Worm (Caenorhabditis elegans) whole organism, young adult: ENCODE data around the gene evl-20.

ENCODE experiments used
- B0336.3 ChIP-seq: fragments of 200-800 bp; sonication (Bioruptor generic); IDR thresholded peaks from 2 replicates; pipeline ENCODE4 v1.3.6; 2022; ENCODE audit warnings: missing genetic modification characterization, missing compliant biosample characterization
- D2030.7 ChIP-seq: fragments of 200-800 bp; sonication (Bioruptor generic); IDR thresholded peaks from 2 replicates; pipeline ENCODE4 v1.3.6; 2022; ENCODE audit warnings: missing genetic modification reagents, missing genetic modification characterization, missing compliant biosample characterization
- F55B11.4 ChIP-seq: sonication (generic microtip); optimal IDR thresholded peaks from 2 replicates; lab custom pipeline; 2016; ENCODE audit warnings: missing compliant biosample characterization, missing genetic modification characterization, borderline replicate concordance; ENCODE audit not compliant: insufficient read depth
- F57A8.1 ChIP-seq: fragments of 200-800 bp; sonication (Bioruptor generic); optimal IDR thresholded peaks from 2 replicates; lab custom pipeline; 2018; ENCODE audit warnings: mild to moderate bottlenecking, missing genetic modification characterization, moderate library complexity, missing compliant biosample characterization
- K11D2.4 ChIP-seq: fragments of 200-800 bp; sonication (Bioruptor generic); IDR thresholded peaks from 2 replicates; pipeline ENCODE4 v1.3.6; 2022; ENCODE audit warnings: missing genetic modification reagents, missing genetic modification characterization, missing compliant biosample characterization
- T07F8.4 ChIP-seq: sonication (generic microtip); optimal IDR thresholded peaks from 2 replicates; lab custom pipeline; 2016; ENCODE audit warnings: mild to moderate bottlenecking, missing genetic modification characterization, moderate library complexity, missing compliant biosample characterization
- T26A5.8 ChIP-seq: sonication (generic microtip); optimal IDR thresholded peaks from 2 replicates; lab custom pipeline; 2016; ENCODE audit warnings: missing genetic modification characterization, missing compliant biosample characterization
- Y56A3A.18 ChIP-seq: fragments of 200-800 bp; sonication (Bioruptor generic); IDR thresholded peaks from 2 replicates; pipeline ENCODE4 v1.3.6; 2022; ENCODE audit warnings: missing genetic modification reagents, missing genetic modification characterization, missing compliant biosample characterization
- Y79H2A.3 ChIP-seq: fragments of 200-800 bp; sonication (Bioruptor generic); conservative IDR thresholded peaks from 2 replicates; pipeline ENCODE4 v1.3.6; 2022; ENCODE audit warnings: missing genetic modification reagents, missing genetic modification characterization, missing compliant biosample characterization
- ZK185.1 ChIP-seq: sonication (generic microtip); optimal IDR thresholded peaks from 2 replicates; lab custom pipeline; 2016; ENCODE audit warnings: mild to moderate bottlenecking, missing genetic modification characterization, missing compliant biosample characterization; ENCODE audit not compliant: poor library complexity, severe bottlenecking
- ama-1 ChIP-seq, 3 experiments: fragments of 150-350 bp in 1 of 3; sonication (generic microtip) in 2 of 3; optimal IDR thresholded peaks; 2 replicates each; lab custom pipeline; 2014 to 2018; ENCODE audit warnings: missing biosample characterization in 2 of 3, missing genetic modification characterization in 2 of 3, missing genetic modification reagents in 2 of 3
- aptf-3 ChIP-seq: fragments of 200-800 bp; sonication (Bioruptor generic); IDR thresholded peaks from 2 replicates; pipeline ENCODE4 v1.3.6; 2022; ENCODE audit warnings: missing genetic modification characterization, missing compliant biosample characterization
- attf-6 ChIP-seq: fragments of 200-800 bp; sonication (Bioruptor generic); IDR thresholded peaks from 2 replicates; pipeline ENCODE4 v1.3.6; 2022; ENCODE audit warnings: missing genetic modification reagents, missing genetic modification characterization, missing compliant biosample characterization
- bed-1 ChIP-seq: fragments of 200-800 bp; sonication (Bioruptor generic); IDR thresholded peaks from 2 replicates; pipeline ENCODE4 v1.3.6; 2022; ENCODE audit warnings: missing genetic modification reagents, missing genetic modification characterization, missing compliant biosample characterization
- ceh-100 ChIP-seq: fragments of 200-800 bp; sonication (Bioruptor generic); IDR thresholded peaks from 2 replicates; pipeline ENCODE4 v1.3.6; 2022; ENCODE audit warnings: missing genetic modification reagents, missing genetic modification characterization, missing compliant biosample characterization
- ceh-40 ChIP-seq: fragments of 200-800 bp; sonication (Bioruptor generic); IDR thresholded peaks from 2 replicates; pipeline ENCODE4 v1.3.6; 2022; ENCODE audit warnings: missing genetic modification characterization, missing compliant biosample characterization
- chd-7 ChIP-seq: sonication (generic microtip); optimal IDR thresholded peaks from 2 replicates; lab custom pipeline; 2016; ENCODE audit warnings: mild to moderate bottlenecking, missing genetic modification characterization, moderate library complexity, missing compliant biosample characterization
- dpl-1 ChIP-seq: fragments of 150-350 bp; optimal IDR thresholded peaks from 2 replicates; lab custom pipeline; 2014; ENCODE audit warnings: missing biosample characterization, missing genetic modification reagents, missing genetic modification characterization
- egrh-3 ChIP-seq: fragments of 200-800 bp; sonication (Bioruptor generic); IDR thresholded peaks from 2 replicates; pipeline ENCODE4 v1.3.6; 2022; ENCODE audit warnings: missing genetic modification reagents, missing genetic modification characterization, missing compliant biosample characterization
- ekl-4 ChIP-seq: fragments of 200-800 bp; sonication (Bioruptor generic); IDR thresholded peaks from 2 replicates; pipeline ENCODE4 v1.3.6; 2022; ENCODE audit warnings: missing genetic modification reagents, missing genetic modification characterization, missing compliant biosample characterization
- him-1 ChIP-seq: sonication (generic microtip); optimal IDR thresholded peaks from 2 replicates; lab custom pipeline; 2016; ENCODE audit warnings: missing genotype, missing genetic modification reagents, missing genetic modification characterization, missing compliant biosample characterization
- hsf-1 ChIP-seq: fragments of 200-800 bp; sonication (Bioruptor generic); IDR thresholded peaks from 2 replicates; pipeline ENCODE4 v1.3.6; 2022; ENCODE audit warnings: missing genetic modification reagents, missing genetic modification characterization, missing compliant biosample characterization
- let-607 ChIP-seq, 2 experiments: fragments of 200-800 bp in 1 of 2; sonication (Bioruptor generic) in 1 of 2; sonication (generic microtip) in 1 of 2; optimal IDR thresholded peaks; 2 replicates each; lab custom pipeline; 2016 to 2018; ENCODE audit warnings: mild to moderate bottlenecking in 2 of 2, missing compliant biosample characterization in 2 of 2, missing genetic modification characterization in 2 of 2, moderate library complexity in 2 of 2, missing genotype in 1 of 2
- lin-35 ChIP-seq, 3 experiments: fragments of 150-350 bp in 2 of 3; sonication (generic microtip) in 1 of 3; optimal IDR thresholded peaks; 2 replicates each; lab custom pipeline; 2014 to 2018; ENCODE audit warnings: missing biosample characterization in 3 of 3, missing genetic modification characterization in 3 of 3, missing genetic modification reagents in 3 of 3
- lin-40 ChIP-seq: sonication (generic microtip); optimal IDR thresholded peaks from 2 replicates; lab custom pipeline; 2016; ENCODE audit warnings: missing genetic modification characterization, mild to moderate bottlenecking, missing compliant biosample characterization, missing genotype, missing genetic modification reagents
- lin-54 ChIP-seq: fragments of 200-800 bp; sonication (Bioruptor generic); optimal IDR thresholded peaks from 2 replicates; lab custom pipeline; 2018; ENCODE audit warnings: mild to moderate bottlenecking, missing genetic modification characterization, missing compliant biosample characterization
- nhr-80 ChIP-seq: sonication (generic microtip); optimal IDR thresholded peaks from 2 replicates; lab custom pipeline; 2016; ENCODE audit warnings: missing genetic modification characterization, missing compliant biosample characterization
- sea-2 ChIP-seq: fragments of 200-800 bp; sonication (Bioruptor generic); IDR thresholded peaks from 2 replicates; pipeline ENCODE4 v1.3.6; 2022; ENCODE audit warnings: missing genetic modification characterization, missing compliant biosample characterization
- snpc-1.1 ChIP-seq: sonication (generic microtip); optimal IDR thresholded peaks from 2 replicates; lab custom pipeline; 2017; ENCODE audit warnings: missing genetic modification characterization, mild to moderate bottlenecking, missing compliant biosample characterization, antibody characterized with exemption, moderate library complexity, missing genotype, missing genetic modification reagents; ENCODE audit not compliant: insufficient read depth
- snpc-1.3 ChIP-seq: sonication (generic microtip); optimal IDR thresholded peaks from 2 replicates; lab custom pipeline; 2017; ENCODE audit warnings: missing genetic modification characterization, mild to moderate bottlenecking, missing compliant biosample characterization, antibody characterized with exemption, moderate library complexity, missing genotype, missing genetic modification reagents; ENCODE audit not compliant: insufficient read depth
- snpc-3.4 ChIP-seq: sonication (generic microtip); optimal IDR thresholded peaks from 2 replicates; lab custom pipeline; 2017; ENCODE audit warnings: missing genetic modification characterization, mild to moderate bottlenecking, missing compliant biosample characterization, antibody characterized with exemption, moderate library complexity, missing genotype, missing genetic modification reagents
- snpc-4 ChIP-seq, 5 experiments: fragments of 150-350 bp in 1 of 5; sonication (generic microtip) in 4 of 5; optimal IDR thresholded peaks; 2 replicates each; lab custom pipeline; 2014 to 2018; ENCODE audit warnings: missing genetic modification characterization in 5 of 5, missing biosample characterization in 3 of 5, antibody characterized with exemption in 2 of 5, mild to moderate bottlenecking in 2 of 5, missing compliant biosample characterization in 2 of 5, missing genotype in 2 of 5, moderate library complexity in 2 of 5, missing genetic modification reagents in 1 of 5
- somi-1 ChIP-seq: fragments of 200-800 bp; sonication (Bioruptor generic); optimal IDR thresholded peaks from 2 replicates; lab custom pipeline; 2018; ENCODE audit warnings: mild to moderate bottlenecking, missing genetic modification characterization, missing compliant biosample characterization
- zfh-2 ChIP-seq: fragments of 200-800 bp; sonication (Bioruptor generic); conservative IDR thresholded peaks from 2 replicates; pipeline ENCODE4 v1.3.6; 2022; ENCODE audit warnings: missing genetic modification reagents, missing genetic modification characterization, missing compliant biosample characterization
- ztf-26 ChIP-seq: sonication (generic microtip); optimal IDR thresholded peaks from 2 replicates; lab custom pipeline; 2017; ENCODE audit warnings: missing genetic modification characterization, missing compliant biosample characterization
- ztf-6 ChIP-seq: fragments of 200-800 bp; sonication (Bioruptor generic); IDR thresholded peaks from 2 replicates; pipeline ENCODE4 v1.3.6; 2022; ENCODE audit warnings: missing genetic modification reagents, missing genetic modification characterization, missing compliant biosample characterization

evl-20 gene

DNA sequence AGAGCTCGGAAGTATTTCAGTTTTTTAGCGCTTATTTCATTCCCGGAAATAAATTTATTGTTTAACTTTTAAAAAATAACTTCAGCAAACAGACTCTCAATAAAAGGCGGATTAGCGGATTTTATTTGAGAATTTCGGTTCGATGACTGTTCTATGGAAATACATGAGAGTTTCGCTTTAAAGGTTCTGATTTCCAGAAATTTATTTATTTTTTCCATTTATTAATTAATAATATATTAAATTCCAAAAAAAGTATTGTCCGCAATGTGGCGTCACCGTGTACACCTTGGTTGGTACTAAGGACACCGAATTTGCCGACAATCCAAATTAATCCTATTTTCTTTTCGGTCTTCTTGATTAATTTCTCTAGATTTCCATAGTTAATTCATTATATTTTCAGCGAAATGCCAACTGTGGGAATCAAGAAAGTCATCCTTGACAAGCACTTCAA is 20.4 kb downstream of the evl-20 start, which contains the start of gene fars-3 (continued):
- TF ChIP-seq somi-1 (GFP tag; lab: Kevin White, UChicago) (no peak), ztf-6 (GFP tag; lab: Robert Waterston, UW) (0 out of 2 replicates have a peak, but pooled peaks have one; percentile 6), nhr-80 (tag; lab: Kevin White, UChicago) (no peak), Y79H2A.3 (GFP tag; lab: Robert Waterston, UW) (peak; percentile 60; the same call in 1 of the 2 replicates), lin-40 (tag; lab: Kevin White, UChicago) (no peak), bed-1 (GFP tag; lab: Robert Waterston, UW) (no peak), snpc-3.4 (peak; percentile 57), ceh-100 (GFP tag; lab: Robert Waterston, UW) (no peak), snpc-1.1 (tag; lab: Kevin White, UChicago) (no peak), lin-54 (GFP tag; lab: Kevin White, UChicago) (peak; percentile 61), egrh-3 (GFP tag; lab: Robert Waterston, UW) (no peak), dpl-1 (GFP tag; lab: Kevin White, UChicago) (no peak), B0336.3 (GFP tag; lab: Robert Waterston, UW) (peak; percentile 42; the same call in 1 of the 2 replicates), snpc-4 (GFP tag; optimal IDR thresholded peaks at IDR 0.05; lab: Kevin White, UChicago) (peak; percentile 14), snpc-4 (tag; optimal IDR thresholded peaks at IDR 0.05; lab: Kevin White, UChicago) (peak in 1 of 4 experiments; percentile 41), ekl-4 (peak; percentile 72; the same call in 1 of the 2 replicates), T26A5.8 (tag; lab: Kevin White, UChicago) (peak; percentile 0)

DNA sequence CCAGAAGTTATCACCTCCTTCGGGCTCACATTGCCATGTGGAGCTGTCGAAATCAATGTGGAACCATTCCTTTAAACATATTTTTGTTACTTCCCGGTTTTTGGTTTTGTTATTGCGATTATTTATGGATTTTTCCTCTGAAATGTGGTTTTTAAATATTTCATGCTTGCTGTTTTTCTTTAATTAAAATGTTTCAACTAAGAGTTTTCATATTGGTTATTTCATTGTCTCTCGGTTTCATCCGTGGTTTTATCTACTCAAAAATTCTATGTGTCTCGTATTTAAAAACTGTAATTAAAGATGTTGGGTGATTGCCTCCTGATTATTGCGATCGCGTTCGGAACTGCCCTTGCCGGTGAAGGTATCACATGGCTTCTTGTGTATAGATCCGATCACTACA is 22.8 kb downstream of the evl-20 start, which contains the start of gene F22B5.10:
Gene F22B5.10, plus strand, starts transcription at position 301 of the 400 bp plus-strand sequence.
- TF ChIP-seq snpc-3.4, result peak; percentile 20
- no peak for TF ChIP-seq somi-1 (GFP tag; lab: Kevin White, UChicago)
- TF ChIP-seq, all 124 proteins: peak for 1

ce11 chrII:8467809-8468208 is 23.7 kb downstream of the evl-20 start, which contains the start of gene M05D6.2:
TSS of gene M05D6.2 (plus strand) at chrII:8468109.
- no peak for TF ChIP-seq K11D2.4 (GFP tag; lab: Robert Waterston, UW)
- TF ChIP-seq ztf-26 (tag; lab: Kevin White, UChicago), result no peak
- no peak for TF ChIP-seq T07F8.4
- TF ChIP-seq him-1 (tag; lab: Kevin White, UChicago), result no peak
- TF ChIP-seq hsf-1 (GFP tag; lab: Robert Waterston, UW), result 0 out of 2 replicates have a peak, but pooled peaks have one; percentile 50
- no peak for TF ChIP-seq ama-1 (optimal IDR thresholded peaks at IDR 0.05; lab: Kevin White, UChicago)
- TF ChIP-seq ama-1 (GFP tag; optimal IDR thresholded peaks at IDR 0.05; lab: Kevin White, UChicago), result no peak

ce11 chrII:8471139-8471538 is 27.0 kb downstream of the evl-20 start, which contains the start of gene M05D6.8:
TSS of gene M05D6.8 (minus strand) at chrII:8471239.
- TF ChIP-seq ZK185.1 (tag; lab: Kevin White, UChicago) (no peak), attf-6 (GFP tag; lab: Robert Waterston, UW) (no peak), D2030.7 (GFP tag; lab: Robert Waterston, UW) (no peak), ceh-40 (no peak)

DNA sequence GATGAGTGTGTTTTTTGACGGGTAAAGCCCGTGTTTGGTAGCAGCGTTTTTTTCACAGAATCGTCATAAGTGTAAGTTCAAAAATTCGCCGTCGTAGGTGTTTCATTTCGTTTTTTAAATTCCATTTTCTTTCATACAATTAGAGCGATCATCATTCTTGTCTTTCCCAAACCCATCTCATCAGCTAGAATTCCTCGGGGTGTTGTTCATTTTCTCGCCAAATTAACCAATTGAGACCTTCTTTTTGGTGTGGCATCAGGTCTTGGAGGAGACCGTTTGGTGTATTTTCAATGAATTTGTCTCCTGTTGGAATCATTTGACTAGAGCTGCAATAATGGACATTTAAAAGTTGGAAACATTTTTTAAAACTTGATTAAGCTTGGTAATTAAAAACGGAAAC is 28.8 kb downstream of the evl-20 start:
- TF ChIP-seq zfh-2 (GFP tag; lab: Robert Waterston, UW) (no peak), aptf-3 (GFP tag; lab: Robert Waterston, UW) (no peak), lin-35 (GFP tag; optimal IDR thresholded peaks at IDR 0.05; lab: Kevin White, UChicago) (no peak), Y56A3A.18 (no peak), let-607 (tag; optimal IDR thresholded peaks at IDR 0.05; lab: Kevin White, UChicago) (no peak), chd-7 (no peak), sea-2 (no peak), F57A8.1 (GFP tag; lab: Kevin White, UChicago) (no peak), ekl-4 (no peak), snpc-1.3 (tag; lab: Kevin White, UChicago) (no peak), F55B11.4 (tag; lab: Kevin White, UChicago) (no peak)
